Worm (Caenorhabditis elegans): Measurements from ENCODE around the gene T26C5.3.

The T26C5.3 gene

ce11 chrII:9237719-9238118 is 1.3 kb downstream of the T26C5.3 start:
- TF ChIP-seq unc-62 (GFP tag; optimal IDR thresholded peaks at IDR 0.05), result no peak

ce11 chrII:9241610-9242009 is 5.2 kb downstream of the T26C5.3 start:
- no peak for TF ChIP-seq unc-62 (GFP tag; optimal IDR thresholded peaks at IDR 0.05)

DNA sequence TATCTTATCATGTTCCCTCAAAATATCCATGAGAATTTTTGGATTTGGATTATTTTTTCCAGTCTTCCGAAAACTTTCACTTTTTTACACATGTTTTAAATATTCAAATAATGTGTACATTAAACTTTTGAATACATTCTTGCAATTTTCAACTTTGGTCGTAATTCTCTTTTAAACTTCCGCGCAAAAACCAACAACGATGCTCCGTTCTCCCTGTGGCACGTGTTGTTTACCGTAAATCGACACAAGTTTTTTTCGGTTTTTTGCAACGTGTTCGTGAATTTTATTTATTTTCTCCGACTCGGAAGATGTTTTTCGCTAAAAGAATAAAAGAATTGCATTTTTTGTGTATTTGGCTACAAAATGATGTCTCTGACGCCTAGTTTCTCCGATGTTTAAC is 6.4 kb downstream of the T26C5.3 start:
- TF ChIP-seq unc-62 (GFP tag; optimal IDR thresholded peaks at IDR 0.05), result no peak

ce11 chrII:9246648-9247047 is 10.3 kb downstream of the T26C5.3 start, which contains the start of gene T26C5.5:
T26C5.5 (minus strand) TSS chrII:9246748.
- no peak for TF ChIP-seq unc-62 (GFP tag; optimal IDR thresholded peaks at IDR 0.05)

ce11 chrII:9250422-9250821 is 14.0 kb downstream of the T26C5.3 start, which contains the start of gene T26C5.4:
T26C5.4 (minus strand) TSS chrII:9250522.
- TF ChIP-seq unc-62 (GFP tag; optimal IDR thresholded peaks at IDR 0.05), result no peak

ce11 chrII:9251529-9251928 is 15.1 kb downstream of the T26C5.3 start:
- no peak for TF ChIP-seq unc-62 (GFP tag; optimal IDR thresholded peaks at IDR 0.05)

- no peak for TF ChIP-seq unc-62 (GFP tag; optimal IDR thresholded peaks at IDR 0.05)
These were observed 17.8 kb downstream of the T26C5.3 start, which contains the start of gene nlp-82 for ce11 chrII:9254187-9254586. nlp-82 (minus strand) TSS chrII:9254287.

ce11 chrII:9258034-9258556 is 21.7 kb downstream of the T26C5.3 start:
- no peak for TF ChIP-seq unc-62 (GFP tag; optimal IDR thresholded peaks at IDR 0.05)

DNA sequence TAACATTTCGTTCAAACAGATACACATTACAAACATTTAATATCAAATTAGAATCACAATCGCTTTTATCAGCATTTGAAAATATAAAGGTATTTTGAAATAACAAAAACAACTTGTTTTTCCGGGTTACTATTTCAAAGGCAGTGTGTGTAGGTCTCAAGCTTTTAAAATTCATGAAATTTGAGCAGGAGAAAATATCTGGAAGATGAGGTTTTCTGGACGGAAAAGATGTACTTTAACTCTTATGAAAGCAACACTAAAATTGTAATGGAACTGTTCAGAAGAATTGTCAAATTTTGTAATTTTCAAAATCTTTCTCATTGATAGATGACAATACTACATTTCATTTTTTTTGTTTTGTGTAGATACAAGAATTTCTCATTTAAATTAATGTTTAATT is 22.2 kb downstream of the T26C5.3 start:
- TF ChIP-seq unc-62 (GFP tag; optimal IDR thresholded peaks at IDR 0.05), result no peak

DNA sequence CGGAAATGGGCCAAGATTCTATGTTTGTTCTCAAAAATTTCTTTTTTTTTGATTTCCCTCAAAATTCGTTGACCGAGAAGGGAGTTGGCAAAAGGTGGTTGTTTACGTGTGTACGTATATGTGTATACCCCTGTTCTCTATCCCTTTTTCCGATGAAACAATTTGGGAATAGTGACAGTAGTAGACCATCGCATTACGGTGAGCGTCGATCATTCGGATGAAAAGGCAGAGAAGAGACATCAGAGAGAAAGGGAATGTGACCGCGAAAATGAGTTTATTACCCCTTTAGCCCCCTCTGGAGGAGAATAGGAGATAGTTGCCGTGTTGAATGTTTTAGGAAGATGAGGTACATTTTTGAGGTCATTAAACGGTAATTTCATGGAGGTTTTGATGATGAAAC is 23.6 kb downstream of the T26C5.3 start:
- no peak for TF ChIP-seq unc-62 (GFP tag; optimal IDR thresholded peaks at IDR 0.05)

DNA sequence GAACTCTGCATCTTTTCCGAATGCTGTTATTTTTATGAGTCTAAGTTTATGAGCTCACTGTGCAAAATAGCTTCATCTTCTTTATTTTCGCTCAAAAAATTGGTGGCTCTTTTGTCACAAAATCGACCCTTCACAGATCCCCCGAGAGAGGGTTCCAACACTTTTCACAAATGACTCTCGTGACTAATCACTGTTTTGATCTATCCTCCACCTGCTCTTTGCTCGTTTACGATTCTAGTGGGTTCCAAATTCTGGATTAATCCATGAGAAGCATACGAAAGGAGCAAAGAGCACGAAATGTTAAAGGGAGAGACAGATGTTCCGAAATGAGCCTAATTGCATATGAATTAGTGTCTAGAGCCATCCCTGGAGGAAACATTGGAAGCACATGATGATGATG is 25.0 kb downstream of the T26C5.3 start:
- TF ChIP-seq unc-62 (GFP tag; optimal IDR thresholded peaks at IDR 0.05), result no peak

ce11 chrII:9261931-9262562 is 25.7 kb downstream of the T26C5.3 start, which contains the start of gene aqp-2:
aqp-2 (minus strand) TSS chrII:9261981.
- TF ChIP-seq unc-62 (GFP tag; optimal IDR thresholded peaks at IDR 0.05), result no peak

ce11 chrII:9262845-9263402 is 26.5 kb downstream of the T26C5.3 start:
- TF ChIP-seq unc-62 (GFP tag; optimal IDR thresholded peaks at IDR 0.05), result no peak

DNA sequence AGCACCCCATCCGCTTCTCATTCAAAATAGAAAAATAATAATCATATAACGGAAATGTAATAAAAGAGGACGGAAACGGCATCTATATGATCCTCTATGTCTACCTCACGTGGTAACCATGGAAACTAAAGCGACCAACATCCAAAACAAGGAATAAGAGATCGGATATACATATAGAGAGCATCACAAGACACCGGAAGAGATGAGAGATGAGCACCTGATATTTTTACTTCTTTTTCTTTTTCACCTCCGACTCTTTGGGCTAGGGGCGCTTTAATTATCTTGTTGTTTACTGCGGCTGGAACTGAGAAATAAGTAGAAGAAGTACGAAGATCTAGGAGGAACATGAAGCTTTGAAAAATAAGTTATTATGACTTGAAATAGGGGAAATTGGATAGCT is 27.4 kb downstream of the T26C5.3 start:
- no peak for TF ChIP-seq unc-62 (GFP tag; optimal IDR thresholded peaks at IDR 0.05)

ce11 chrII:9264689-9265278 is 28.4 kb downstream of the T26C5.3 start:
- TF ChIP-seq unc-62 (GFP tag; optimal IDR thresholded peaks at IDR 0.05), result no peak

DNA sequence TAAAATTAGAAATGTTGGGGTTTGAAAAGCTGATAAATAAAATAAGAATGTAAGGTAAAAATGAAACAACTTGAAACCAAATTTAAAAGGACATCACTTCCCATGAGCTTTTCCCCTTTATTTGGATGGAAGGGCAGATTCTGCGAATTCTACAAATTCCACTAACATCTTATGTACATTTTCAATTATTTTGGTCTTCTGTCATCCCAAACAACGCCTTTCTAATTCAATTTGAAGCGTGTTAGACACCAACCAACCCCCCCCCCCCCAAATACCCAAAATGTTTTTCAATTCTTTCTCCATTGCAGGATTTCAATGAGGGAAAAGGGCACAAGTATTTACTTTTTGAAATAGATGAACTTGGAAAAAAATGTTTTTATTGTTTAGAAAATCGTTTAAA is 29.3 kb downstream of the T26C5.3 start:
- no peak for TF ChIP-seq unc-62 (GFP tag; optimal IDR thresholded peaks at IDR 0.05)

- TF ChIP-seq unc-62 (GFP tag; optimal IDR thresholded peaks at IDR 0.05), result no peak
These were observed 29.9 kb downstream of the T26C5.3 start for ce11 chrII:9266252-9266651.
